Fruit fly (Drosophila melanogaster): Measurements from ENCODE around the gene CG6299.

Gene CG6299

dm6 chrX:15475367-15475789 lies 12.9 kb downstream of the CG6299 start, which contains the start of gene mh (continued):
- TF ChIP-seq Sox100B (GFP tag; optimal IDR thresholded peaks at IDR 0.05): no peak
- no peak for TF ChIP-seq ara (GFP tag; IDR thresholded peaks at IDR 0.05)
- no peak for TF ChIP-seq CG31365 (tag; optimal IDR thresholded peaks at IDR 0.05)
- no peak for TF ChIP-seq pfk (GFP tag; optimal IDR thresholded peaks at IDR 0.05)
- TF ChIP-seq HmgZ (tag; optimal IDR thresholded peaks at IDR 0.05): no peak
- TF ChIP-seq CG18011 (GFP tag; optimal IDR thresholded peaks at IDR 0.05): peak; percentile 8
- no peak for TF ChIP-seq CG11723 (GFP tag; optimal IDR thresholded peaks at IDR 0.05)
- no peak for TF ChIP-seq CG15011 (GFP tag; optimal IDR thresholded peaks at IDR 0.05)
- peak; percentile 78 for TF ChIP-seq Opbp (GFP tag; IDR thresholded peaks at IDR 0.05; ENCODE audit: partially characterized antibody)
- no peak for TF ChIP-seq CG11085 (GFP tag; IDR thresholded peaks at IDR 0.05)
- no peak for TF ChIP-seq CG16863 (GFP tag; optimal IDR thresholded peaks at IDR 0.05)
- TF ChIP-seq vnd (GFP tag; IDR thresholded peaks at IDR 0.05; ENCODE audit: partially characterized antibody): peak; percentile 68; the same call in 2 of the 3 replicates
- peak; percentile 50; the same call in 1 of the 3 replicates for TF ChIP-seq CG14860 (GFP tag; IDR thresholded peaks at IDR 0.05; ENCODE audit: partially characterized antibody)
- TF ChIP-seq p53 (GFP tag; optimal IDR thresholded peaks at IDR 0.05): no peak
- no peak for TF ChIP-seq prd (optimal IDR thresholded peaks at IDR 0.05)
- 0 out of 3 replicates have a peak, but pooled peaks have one; percentile 31 for TF ChIP-seq prd (GFP tag; IDR thresholded peaks at IDR 0.05)
- peak; percentile 50 for TF ChIP-seq sisA (GFP tag; IDR thresholded peaks at IDR 0.05)
- peak; percentile 57; the same call in 2 of the 4 replicates for TF ChIP-seq Dll (GFP tag; IDR thresholded peaks at IDR 0.05; ENCODE audit: partially characterized antibody)
- TF ChIP-seq Doc2 (GFP tag; IDR thresholded peaks at IDR 0.05): no peak
- no peak for TF ChIP-seq Six4 (GFP tag; optimal IDR thresholded peaks at IDR 0.05)
- no peak for TF ChIP-seq crc (GFP tag; optimal IDR thresholded peaks at IDR 0.05)
- peak; percentile 26; the same call in 1 of the 3 replicates for TF ChIP-seq tgo (GFP tag; IDR thresholded peaks at IDR 0.05)
- no peak for TF ChIP-seq croc (GFP tag; conservative IDR thresholded peaks at IDR 0.05)
- no peak for TF ChIP-seq ap (GFP tag; IDR thresholded peaks at IDR 0.05)
- peak; percentile 33; the same call in 1 of the 2 replicates for TF ChIP-seq CG9215 (GFP tag; IDR thresholded peaks at IDR 0.05)
- no peak for TF ChIP-seq NfI (GFP tag; optimal IDR thresholded peaks at IDR 0.05)
- no peak for TF ChIP-seq CG4360 (GFP tag; IDR thresholded peaks at IDR 0.05)
- peak; percentile 80 for TF ChIP-seq Dref (GFP tag; IDR thresholded peaks at IDR 0.05)
- no peak for TF ChIP-seq Asciz (GFP tag; optimal IDR thresholded peaks at IDR 0.05)
- TF ChIP-seq ken (GFP tag; IDR thresholded peaks at IDR 0.05): no peak
- peak; percentile 66 for TF ChIP-seq CG16813 (GFP tag; IDR thresholded peaks at IDR 0.05; ENCODE audit: partially characterized antibody)
- no peak for TF ChIP-seq Mrtf (GFP tag; IDR thresholded peaks at IDR 0.05)
- no peak for TF ChIP-seq CG18599 (GFP tag; optimal IDR thresholded peaks at IDR 0.05)
- TF ChIP-seq dmrt99B (tag; optimal IDR thresholded peaks at IDR 0.05): no peak
- TF ChIP-seq Adf1 (GFP tag; IDR thresholded peaks at IDR 0.05): no peak
- no peak for TF ChIP-seq CG30431 (GFP tag; optimal IDR thresholded peaks at IDR 0.05)
- peak; percentile 30 for TF ChIP-seq Hsf (GFP tag; optimal IDR thresholded peaks at IDR 0.05)
- TF ChIP-seq ash1 (GFP tag; optimal IDR thresholded peaks at IDR 0.05): no peak
- TF ChIP-seq Fer2 (tag; optimal IDR thresholded peaks at IDR 0.05): no peak
- peak; percentile 74 for TF ChIP-seq Myb (GFP tag; optimal IDR thresholded peaks at IDR 0.05)
- no peak for TF ChIP-seq H15 (GFP tag; IDR thresholded peaks at IDR 0.05)
- no peak for TF ChIP-seq CG12104 (GFP tag; optimal IDR thresholded peaks at IDR 0.05)
- TF ChIP-seq CG10979 (tag; optimal IDR thresholded peaks at IDR 0.05): no peak
- TF ChIP-seq chn (GFP tag; optimal IDR thresholded peaks at IDR 0.05): no peak
- no peak for TF ChIP-seq vfl (GFP tag; optimal IDR thresholded peaks at IDR 0.05)
- no peak for TF ChIP-seq ro (GFP tag; IDR thresholded peaks at IDR 0.05)
- TF ChIP-seq HLH4C (GFP tag; IDR thresholded peaks at IDR 0.05; ENCODE audit: partially characterized antibody): peak; percentile 58
- TF ChIP-seq CG2120 (GFP tag; optimal IDR thresholded peaks at IDR 0.05): peak; percentile 24
- no peak for TF ChIP-seq bigmax (GFP tag; optimal IDR thresholded peaks at IDR 0.05)
- TF ChIP-seq MBD-R2 (GFP tag; IDR thresholded peaks at IDR 0.05): peak; percentile 66
- TF ChIP-seq zfh2 (GFP tag; optimal IDR thresholded peaks at IDR 0.05): no peak
- TF ChIP-seq CG12071 (GFP tag; optimal IDR thresholded peaks at IDR 0.05): no peak
